Fruit fly (Drosophila melanogaster): Measurements from ENCODE around the gene CG42827.

dm6 chr3R:23374290-23374689 lies 1.6 kb downstream of the CG42827 start:
- TF ChIP-seq EcR (GFP tag; optimal IDR thresholded peaks at IDR 0.05) (no peak), CG10348 (GFP tag; IDR thresholded peaks at IDR 0.05) (no peak), CG12605 (GFP tag; IDR thresholded peaks at IDR 0.05) (peak; percentile 81)

Data from whole organism, pupa.